Fruit fly (Drosophila melanogaster) whole organism, embryonic: Measurements from ENCODE around the gene CG32320.

Experiments used
- CG10209 ChIP-seq: fragments of 200-800 bp; sonication (Bioruptor generic); optimal IDR thresholded peaks from 3 replicates; lab custom pipeline; 2017; ENCODE audit warnings: missing biosample characterization, mild to moderate bottlenecking, missing genetic modification characterization, missing genetic modification reagents
- CG10267 ChIP-seq: fragments of 200-800 bp; sonication (Bioruptor generic); optimal IDR thresholded peaks from 2 replicates; lab custom pipeline; 2018; ENCODE audit warnings: missing biosample characterization, mild to moderate bottlenecking, missing genetic modification characterization, moderate library complexity
- CG10979 ChIP-seq: fragments of 200-800 bp; sonication (Bioruptor generic); optimal IDR thresholded peaks from 2 replicates; lab custom pipeline; 2018; ENCODE audit warnings: missing biosample characterization, mild to moderate bottlenecking, missing genetic modification characterization, moderate library complexity
- CG11504 ChIP-seq: fragments of 200-800 bp; sonication (Bioruptor generic); optimal IDR thresholded peaks from 3 replicates; lab custom pipeline; 2019; ENCODE audit warnings: missing biosample characterization, mild to moderate bottlenecking, missing genetic modification characterization, moderate library complexity
- CG1233 ChIP-seq: fragments of 200-800 bp; sonication (Bioruptor generic); optimal IDR thresholded peaks from 4 replicates; lab custom pipeline; 2018; ENCODE audit warnings: missing biosample characterization, mild to moderate bottlenecking, missing genetic modification characterization
- CG13894 ChIP-seq: fragments of 200-800 bp; sonication (Bioruptor generic); optimal IDR thresholded peaks from 3 replicates; lab custom pipeline; 2018; ENCODE audit warnings: missing biosample characterization, mild to moderate bottlenecking, missing genetic modification characterization, moderate library complexity
- CG14441 ChIP-seq: fragments of 200-800 bp; sonication (Bioruptor generic); IDR thresholded peaks from 2 replicates; pipeline ENCODE4 v1.3.6; 2022; ENCODE audit warnings: missing biosample characterization, missing genetic modification characterization
- CG14667 ChIP-seq: fragments of 200-800 bp; sonication (Bioruptor generic); IDR thresholded peaks from 2 replicates; pipeline ENCODE4 v1.3.6; 2022; ENCODE audit warnings: missing biosample characterization, missing genetic modification characterization
- CG1603 ChIP-seq: fragments of 200-800 bp; sonication (Bioruptor generic); optimal IDR thresholded peaks from 2 replicates; lab custom pipeline; 2019; ENCODE audit warnings: missing biosample characterization, mild to moderate bottlenecking, missing genetic modification characterization, moderate library complexity
- CG17359 ChIP-seq: fragments of 200-800 bp; sonication (Bioruptor generic); optimal IDR thresholded peaks from 3 replicates; lab custom pipeline; 2018; ENCODE audit warnings: missing biosample characterization, mild to moderate bottlenecking, missing genetic modification characterization, moderate library complexity
- CG17612 ChIP-seq: fragments of 200-800 bp; sonication (Bioruptor generic); IDR thresholded peaks from 2 replicates; pipeline ENCODE4 v1.3.6; 2022; ENCODE audit warnings: missing biosample characterization, missing genetic modification characterization
- CG18262 ChIP-seq: fragments of 200-800 bp; optimal IDR thresholded peaks from 3 replicates; lab custom pipeline; 2019; ENCODE audit warnings: missing biosample characterization, mild to moderate bottlenecking, missing genetic modification characterization, moderate library complexity
- CG2889 ChIP-seq: fragments of 200-800 bp; sonication (Bioruptor generic); IDR thresholded peaks from 3 replicates; pipeline ENCODE4 v1.3.6; 2022; ENCODE audit warnings: missing biosample characterization, missing genetic modification characterization
- CG34376 ChIP-seq: fragments of 200-800 bp; sonication (Bioruptor generic); optimal IDR thresholded peaks from 2 replicates; lab custom pipeline; 2018; ENCODE audit warnings: missing biosample characterization, mild to moderate bottlenecking, missing genetic modification characterization
- CG4854 ChIP-seq: fragments of 200-800 bp; sonication (Bioruptor generic); optimal IDR thresholded peaks from 2 replicates; lab custom pipeline; 2016; ENCODE audit warnings: missing biosample characterization, missing genetic modification characterization, inconsistent platforms
- CG5180 ChIP-seq: fragments of 200-800 bp; sonication (Bioruptor generic); optimal IDR thresholded peaks from 3 replicates; lab custom pipeline; 2017; ENCODE audit warnings: missing biosample characterization, missing genetic modification characterization, mild to moderate bottlenecking, moderate library complexity, missing genetic modification reagents
- CG7271 ChIP-seq: fragments of 200-800 bp; sonication (Bioruptor generic); optimal IDR thresholded peaks from 2 replicates; lab custom pipeline; 2018; ENCODE audit warnings: missing biosample characterization, mild to moderate bottlenecking, missing genetic modification characterization, moderate library complexity
- CG9215 ChIP-seq: fragments of 200-800 bp; sonication (Bioruptor generic); IDR thresholded peaks from 2 replicates; pipeline ENCODE4 v1.3.6; 2022; ENCODE audit warnings: missing biosample characterization, missing genetic modification characterization
- CHES-1-like ChIP-seq: fragments of 200-800 bp; sonication (Bioruptor generic); optimal IDR thresholded peaks from 2 replicates; lab custom pipeline; 2016; ENCODE audit warnings: missing biosample characterization, missing genetic modification characterization
- CTCF ChIP-seq: fragments of 200-800 bp; sonication (Bioruptor generic); optimal IDR thresholded peaks from 2 replicates; lab custom pipeline; 2017; ENCODE audit warnings: missing biosample characterization, mild to moderate bottlenecking, missing genetic modification characterization, moderate library complexity
- D ChIP-seq, 2 experiments: fragments of 200-800 bp in 1 of 2; fragments of >200 bp in 1 of 2; sonication (Bioruptor generic) in 1 of 2; optimal IDR thresholded peaks; 2 replicates in 1 of 2; 3 replicates in 1 of 2; lab custom pipeline; 2017; ENCODE audit warnings: mild to moderate bottlenecking in 1 of 2, missing biosample characterization in 1 of 2, missing genetic modification characterization in 1 of 2, missing genetic modification reagents in 1 of 2
- D19A ChIP-seq: fragments of 200-800 bp; optimal IDR thresholded peaks from 3 replicates; lab custom pipeline; 2019; ENCODE audit warnings: missing biosample characterization, mild to moderate bottlenecking, missing genetic modification characterization, moderate library complexity
- Ets65A ChIP-seq: fragments of 200-800 bp; sonication (Bioruptor generic); peaks from one replicate; lab custom pipeline; 2016; ENCODE audit warnings: missing biosample characterization, missing genetic modification characterization
- HLH3B ChIP-seq: fragments of 200-800 bp; sonication (Bioruptor generic); IDR thresholded peaks from 2 replicates; pipeline ENCODE4 v1.3.6; 2022; ENCODE audit warnings: missing biosample characterization, missing genetic modification characterization
- NfI ChIP-seq: fragments of 200-800 bp; sonication (Bioruptor generic); optimal IDR thresholded peaks from 3 replicates; lab custom pipeline; 2018; ENCODE audit warnings: missing biosample characterization, mild to moderate bottlenecking, missing genetic modification characterization, moderate library complexity
- abd-A ChIP-seq: fragments of 200-800 bp; sonication (Bioruptor generic); optimal IDR thresholded peaks from 3 replicates; lab custom pipeline; 2019; ENCODE audit warnings: missing biosample characterization, mild to moderate bottlenecking, missing genetic modification characterization, moderate library complexity
- aop ChIP-seq: fragments of 200-800 bp; sonication (Bioruptor generic); IDR thresholded peaks from 2 replicates; pipeline ENCODE4 v1.3.6; 2022; ENCODE audit warnings: missing biosample characterization, missing genetic modification characterization
- cad ChIP-seq: fragments of >200 bp; optimal IDR thresholded peaks from 2 replicates; lab custom pipeline; 2017; ENCODE audit warnings: missing biosample characterization, missing genetic modification characterization
- cas ChIP-seq: fragments of 200-800 bp; sonication (Bioruptor generic); IDR thresholded peaks from 2 replicates; pipeline ENCODE4 v1.3.6; 2022; ENCODE audit warnings: missing biosample characterization, missing genetic modification characterization
- caup ChIP-seq: fragments of 200-800 bp; sonication (Bioruptor generic); optimal IDR thresholded peaks from 3 replicates; lab custom pipeline; 2017; ENCODE audit warnings: missing biosample characterization, mild to moderate bottlenecking, missing genetic modification characterization, moderate library complexity; ENCODE audit not compliant: severe bottlenecking
- chif ChIP-seq, 2 experiments: fragments of 200-800 bp; sonication (Bioruptor generic); optimal IDR thresholded peaks; 3 replicates each; lab custom pipeline; 2016; ENCODE audit warnings: missing biosample characterization in 2 of 2, missing genetic modification characterization in 2 of 2
- fd96Cb ChIP-seq: fragments of 200-800 bp; sonication (Bioruptor generic); optimal IDR thresholded peaks from 2 replicates; lab custom pipeline; 2018; ENCODE audit warnings: missing biosample characterization, mild to moderate bottlenecking, missing genetic modification characterization, moderate library complexity
- ftz-f1 ChIP-seq: fragments of 200-800 bp; sonication (Bioruptor generic); optimal IDR thresholded peaks from 2 replicates; lab custom pipeline; 2016; ENCODE audit warnings: missing biosample characterization, missing genetic modification characterization
- gsb-n ChIP-seq: fragments of 200-800 bp; sonication (Bioruptor generic); optimal IDR thresholded peaks from 3 replicates; lab custom pipeline; 2018; ENCODE audit warnings: missing biosample characterization, mild to moderate bottlenecking, missing genetic modification characterization
- hkb ChIP-seq, 2 experiments: fragments of 200-800 bp in 1 of 2; fragments of >200 bp in 1 of 2; sonication (Bioruptor generic) in 1 of 2; IDR thresholded peaks in 1 of 2; optimal IDR thresholded peaks in 1 of 2; 2 replicates each; pipeline versions ENCODE4 v1.3.6 to Lab custom; 2017 to 2022; ENCODE audit warnings: missing biosample characterization in 1 of 2, missing genetic modification characterization in 1 of 2
- lilli ChIP-seq: fragments of 200-800 bp; sonication (Bioruptor generic); optimal IDR thresholded peaks from 3 replicates; lab custom pipeline; 2016; ENCODE audit warnings: missing biosample characterization, missing genetic modification characterization
- lmd ChIP-seq: fragments of 200-800 bp; sonication (Bioruptor generic); IDR thresholded peaks from 2 replicates; pipeline ENCODE4 v1.3.6; 2022; ENCODE audit warnings: missing biosample characterization, missing genetic modification characterization
- nerfin-2 ChIP-seq: fragments of 200-800 bp; sonication (Bioruptor generic); IDR thresholded peaks from 2 replicates; pipeline ENCODE4 v1.3.6; 2022; ENCODE audit warnings: missing biosample characterization, missing genetic modification characterization; ENCODE audit not compliant: partially characterized antibody
- phol ChIP-seq: fragments of 200-800 bp; sonication (Bioruptor generic); optimal IDR thresholded peaks from 3 replicates; lab custom pipeline; 2018; ENCODE audit warnings: missing biosample characterization, mild to moderate bottlenecking, missing genetic modification characterization, moderate library complexity
- pros ChIP-seq: fragments of 200-800 bp; sonication (Bioruptor generic); optimal IDR thresholded peaks from 3 replicates; lab custom pipeline; 2019; ENCODE audit warnings: missing biosample characterization, mild to moderate bottlenecking, missing genetic modification characterization, moderate library complexity
- ssp ChIP-seq: fragments of 200-800 bp; sonication (Bioruptor generic); IDR thresholded peaks from 2 replicates; pipeline ENCODE4 v1.3.6; 2022; ENCODE audit warnings: missing biosample characterization, missing genetic modification characterization
- stc ChIP-seq: fragments of 200-800 bp; sonication (Bioruptor generic); IDR thresholded peaks from 2 replicates; pipeline ENCODE4 v1.3.6; 2022; ENCODE audit warnings: missing biosample characterization, missing genetic modification characterization
- tin ChIP-seq: fragments of 200-800 bp; sonication (Bioruptor generic); optimal IDR thresholded peaks from 3 replicates; lab custom pipeline; 2016; ENCODE audit warnings: missing biosample characterization, missing genetic modification characterization
- unc-4 ChIP-seq: fragments of 200-800 bp; sonication (Bioruptor generic); IDR thresholded peaks from 2 replicates; pipeline ENCODE4 v1.3.6; 2022; ENCODE audit warnings: missing biosample characterization, missing genetic modification characterization; ENCODE audit not compliant: partially characterized antibody
- zen ChIP-seq: fragments of 200-800 bp; sonication (Bioruptor generic); optimal IDR thresholded peaks from 3 replicates; lab custom pipeline; 2018; ENCODE audit warnings: missing biosample characterization, mild to moderate bottlenecking, missing genetic modification characterization, moderate library complexity
- zfh1 ChIP-seq: fragments of 200-800 bp; sonication (Bioruptor generic); IDR thresholded peaks from 3 replicates; pipeline ENCODE4 v1.3.6; 2022; ENCODE audit warnings: missing biosample characterization, missing genetic modification characterization

The CG32320 gene

dm6 chr3L:1401364-1401978 is 3.1 kb downstream of the CG32320 start (continued):
- TF ChIP-seq unc-4 (GFP tag; lab: Robert Waterston, UW): peak; percentile 33; the same call in 1 of the 2 replicates
- TF ChIP-seq aop: peak; percentile 32; the same call in 1 of the 2 replicates
- peak; percentile 20; the same call in 1 of the 2 replicates for TF ChIP-seq stc (GFP tag; lab: Robert Waterston, UW)
- 0 out of 2 replicates have a peak, but pooled peaks have one; percentile 48 for TF ChIP-seq nerfin-2 (GFP tag; lab: Robert Waterston, UW)
- TF ChIP-seq, all 482 proteins: peak for 30

- no peak for TF ChIP-seq CG10209 (GFP tag; lab: Kevin White, UChicago)
- 0 out of 2 replicates have a peak, but pooled peaks have one; percentile 6 for TF ChIP-seq CG14667 (GFP tag; lab: Robert Waterston, UW)
- TF ChIP-seq tin (GFP tag; lab: Kevin White, UChicago): no peak
- no peak for TF ChIP-seq lmd (GFP tag; lab: Robert Waterston, UW)
- TF ChIP-seq ssp: no peak
- peak; percentile 62 for TF ChIP-seq abd-A (tag; lab: Kevin White, UChicago)
- TF ChIP-seq CG14441 (GFP tag; lab: Robert Waterston, UW): no peak
- no peak for TF ChIP-seq caup (GFP tag; lab: Kevin White, UChicago)
- TF ChIP-seq chif (GFP tag; optimal IDR thresholded peaks at IDR 0.05; lab: Kevin White, UChicago): no peak
- TF ChIP-seq CG9215 (GFP tag; lab: Robert Waterston, UW): no peak
- TF ChIP-seq CG5180: no peak
- peak; percentile 56 for TF ChIP-seq CG13894 (tag; lab: Kevin White, UChicago)
- TF ChIP-seq CTCF (GFP tag; lab: Kevin White, UChicago): no peak
- TF ChIP-seq gsb-n: no peak
- no peak for TF ChIP-seq CG34376
- no peak for TF ChIP-seq NfI (GFP tag; lab: Kevin White, UChicago)
- TF ChIP-seq cas (GFP tag; lab: Robert Waterston, UW): no peak
- TF ChIP-seq CHES-1-like (GFP tag; lab: Kevin White, UChicago): no peak
- no peak for TF ChIP-seq CG4854
- no peak for TF ChIP-seq Ets65A (GFP tag; lab: Kevin White, UChicago)
Observed at dm6 chr3L:1402152-1402551, 3.8 kb downstream of the CG32320 start.

dm6 chr3L:1404549-1404948 is 6.2 kb downstream of the CG32320 start:
- TF ChIP-seq cad (GFP tag; lab: Kevin White, UChicago): peak; percentile 90
- TF ChIP-seq CG7271: peak; percentile 21
- TF ChIP-seq zen (tag; lab: Kevin White, UChicago): peak; percentile 67
- no peak for TF ChIP-seq CG2889
- TF ChIP-seq hkb (optimal IDR thresholded peaks at IDR 0.05; lab: Kevin White, UChicago): no peak
- no peak for TF ChIP-seq hkb (GFP tag; IDR thresholded peaks at IDR 0.05; lab: Robert Waterston, UW)

dm6 chr3L:1408093-1408492 is 9.7 kb downstream of the CG32320 start:
- TF ChIP-seq CG18262 (tag; lab: Kevin White, UChicago) (peak; percentile 17), fd96Cb (tag; lab: Kevin White, UChicago) (peak; percentile 11), D19A (peak; percentile 3), phol (tag; lab: Kevin White, UChicago) (peak; percentile 27), CG1233 (GFP tag; lab: Kevin White, UChicago) (no peak), CG10979 (peak; percentile 35), CG10267 (peak; percentile 30), CG1603 (tag; lab: Kevin White, UChicago) (peak; percentile 15), D (optimal IDR thresholded peaks at IDR 0.05; lab: Kevin White, UChicago) (no peak), D (GFP tag; optimal IDR thresholded peaks at IDR 0.05; lab: Kevin White, UChicago) (peak; percentile 9), HLH3B (GFP tag; lab: Robert Waterston, UW) (peak; percentile 26; the same call in 1 of the 2 replicates), pros (GFP tag; lab: Kevin White, UChicago) (peak; percentile 4), CG11504 (tag; lab: Kevin White, UChicago) (peak; percentile 40), CG17359 (peak; percentile 36), zfh1 (GFP tag; lab: Robert Waterston, UW) (0 out of 3 replicates have a peak, but pooled peaks have one; percentile 51), lilli (GFP tag; lab: Kevin White, UChicago) (no peak), CG17612 (no peak), ftz-f1 (GFP tag; lab: Kevin White, UChicago) (peak; percentile 52)
